Fruit fly (Drosophila melanogaster) whole organism, prepupa: Measurements from ENCODE around the gene Samuel.

Experiments used
- Blimp-1 ChIP-seq: fragments of 200-800 bp; sonication (Bioruptor generic); optimal IDR thresholded peaks from 3 replicates; lab custom pipeline; 2017; ENCODE audit warnings: missing biosample characterization, missing genetic modification characterization, mild to moderate bottlenecking, moderate library complexity, missing genetic modification reagents
- CG10669 ChIP-seq: fragments of 200-800 bp; sonication (Bioruptor generic); optimal IDR thresholded peaks from 3 replicates; lab custom pipeline; 2018; ENCODE audit warnings: missing biosample characterization, mild to moderate bottlenecking, missing genetic modification characterization, moderate library complexity
- CG11294 ChIP-seq: fragments of 200-800 bp; sonication (Bioruptor generic); IDR thresholded peaks from 2 replicates; pipeline ENCODE4 v1.3.6; 2022; ENCODE audit warnings: missing biosample characterization, missing genetic modification characterization
- CG11762 ChIP-seq: fragments of 200-800 bp; sonication (Bioruptor generic); optimal IDR thresholded peaks from 3 replicates; lab custom pipeline; 2016; ENCODE audit warnings: missing biosample characterization, missing genetic modification characterization; ENCODE audit not compliant: insufficient read depth
- CG11902 ChIP-seq: fragments of 200-800 bp; sonication (Bioruptor generic); optimal IDR thresholded peaks from 3 replicates; lab custom pipeline; 2016; ENCODE audit warnings: missing biosample characterization, missing genetic modification characterization
- CG15336 ChIP-seq: fragments of 200-800 bp; sonication (Bioruptor generic); IDR thresholded peaks from 2 replicates; pipeline ENCODE4 v1.3.6; 2022; ENCODE audit warnings: missing biosample characterization, missing genetic modification characterization
- CG1621 ChIP-seq: fragments of 200-800 bp; sonication (Bioruptor generic); optimal IDR thresholded peaks from 3 replicates; lab custom pipeline; 2018; ENCODE audit warnings: missing biosample characterization, mild to moderate bottlenecking, missing genetic modification characterization
- CG3032 ChIP-seq: fragments of 200-800 bp; optimal IDR thresholded peaks from 2 replicates; lab custom pipeline; 2019; ENCODE audit warnings: missing biosample characterization, mild to moderate bottlenecking, missing genetic modification characterization, moderate library complexity
- CG31627 ChIP-seq: fragments of 200-800 bp; sonication (Bioruptor generic); optimal IDR thresholded peaks from 3 replicates; lab custom pipeline; 2016; ENCODE audit warnings: missing biosample characterization, missing genetic modification characterization
- CG32006 ChIP-seq: fragments of 200-800 bp; sonication (Bioruptor generic); optimal IDR thresholded peaks from 3 replicates; lab custom pipeline; 2017; ENCODE audit warnings: missing biosample characterization, mild to moderate bottlenecking, missing genetic modification characterization
- CG34406 ChIP-seq: fragments of 200-800 bp; sonication (Bioruptor generic); optimal IDR thresholded peaks from 3 replicates; lab custom pipeline; 2016; ENCODE audit warnings: missing biosample characterization, missing genetic modification characterization
- CG3919 ChIP-seq: fragments of 200-800 bp; sonication (Bioruptor generic); optimal IDR thresholded peaks from 3 replicates; lab custom pipeline; 2016; ENCODE audit warnings: missing biosample characterization, missing genetic modification characterization
- CG4318 ChIP-seq: fragments of 200-800 bp; sonication (Bioruptor generic); optimal IDR thresholded peaks from 3 replicates; lab custom pipeline; 2017; ENCODE audit warnings: missing biosample characterization, mild to moderate bottlenecking, missing genetic modification characterization
- CG6163 ChIP-seq: fragments of 200-800 bp; sonication (Bioruptor generic); IDR thresholded peaks from 3 replicates; pipeline ENCODE4 v1.3.6; 2022; ENCODE audit warnings: missing biosample characterization, missing genetic modification characterization
- CG6276 ChIP-seq: fragments of 200-800 bp; sonication (Bioruptor generic); optimal IDR thresholded peaks from 2 replicates; lab custom pipeline; 2017; ENCODE audit warnings: missing biosample characterization, mild to moderate bottlenecking, missing genetic modification characterization
- CG6792 ChIP-seq: fragments of 200-800 bp; sonication (Bioruptor generic); optimal IDR thresholded peaks from 3 replicates; lab custom pipeline; 2016; ENCODE audit warnings: missing biosample characterization, missing genetic modification characterization
- CG7368 ChIP-seq: fragments of 200-800 bp; sonication (Bioruptor generic); optimal IDR thresholded peaks from 3 replicates; lab custom pipeline; 2016; ENCODE audit warnings: missing biosample characterization, missing genetic modification characterization
- CG8119 ChIP-seq: fragments of 200-800 bp; sonication (Bioruptor generic); IDR thresholded peaks from 3 replicates; pipeline ENCODE4 v1.3.6; 2022; ENCODE audit warnings: missing biosample characterization, missing genetic modification characterization
- Eip78C ChIP-seq: fragments of 200-800 bp; sonication (Bioruptor generic); peaks from one replicate; lab custom pipeline; 2016; ENCODE audit warnings: missing biosample characterization, missing genetic modification characterization
- Eip93F ChIP-seq: fragments of 200-800 bp; sonication (Bioruptor generic); optimal IDR thresholded peaks from 2 replicates; lab custom pipeline; 2016; ENCODE audit warnings: missing biosample characterization, mild to moderate bottlenecking, missing genetic modification characterization
- Ets21C ChIP-seq: fragments of 200-800 bp; sonication (Bioruptor generic); optimal IDR thresholded peaks from 3 replicates; lab custom pipeline; 2016; ENCODE audit warnings: missing biosample characterization, missing genetic modification characterization
- Ets96B ChIP-seq: fragments of 200-800 bp; optimal IDR thresholded peaks from 2 replicates; lab custom pipeline; 2019; ENCODE audit warnings: missing biosample characterization, mild to moderate bottlenecking, missing genetic modification characterization, moderate library complexity
- Gug ChIP-seq: fragments of 200-800 bp; sonication (Bioruptor generic); IDR thresholded peaks from 2 replicates; pipeline ENCODE4 v1.3.6; 2022; ENCODE audit warnings: missing biosample characterization, missing genetic modification characterization
- Hr39 ChIP-seq: fragments of 200-800 bp; sonication (Bioruptor generic); optimal IDR thresholded peaks from 2 replicates; lab custom pipeline; 2016; ENCODE audit warnings: missing biosample characterization, missing genetic modification characterization
- Hr4 ChIP-seq: fragments of 200-800 bp; sonication (Bioruptor generic); optimal IDR thresholded peaks from 3 replicates; lab custom pipeline; 2016; ENCODE audit warnings: missing biosample characterization, missing genetic modification characterization
- Lpt ChIP-seq: fragments of 200-800 bp; sonication (Bioruptor generic); optimal IDR thresholded peaks from 3 replicates; lab custom pipeline; 2016; ENCODE audit warnings: missing biosample characterization, missing genetic modification characterization
- Met ChIP-seq: fragments of 200-800 bp; sonication (Bioruptor generic); optimal IDR thresholded peaks from 3 replicates; lab custom pipeline; 2016; ENCODE audit warnings: missing biosample characterization, missing genetic modification characterization
- OdsH ChIP-seq: fragments of 200-800 bp; sonication (Bioruptor generic); optimal IDR thresholded peaks from 3 replicates; lab custom pipeline; 2016; ENCODE audit warnings: missing biosample characterization, missing genetic modification characterization
- Smox ChIP-seq: fragments of 200-800 bp; sonication (Bioruptor generic); optimal IDR thresholded peaks from 3 replicates; lab custom pipeline; 2016; ENCODE audit warnings: missing biosample characterization, missing genetic modification characterization
- Sox102F ChIP-seq: fragments of 200-800 bp; sonication (Bioruptor generic); optimal IDR thresholded peaks from 2 replicates; lab custom pipeline; 2016; ENCODE audit warnings: missing biosample characterization, mild to moderate bottlenecking, missing genetic modification characterization
- Sox14 ChIP-seq: fragments of 200-800 bp; sonication (Bioruptor generic); optimal IDR thresholded peaks from 3 replicates; lab custom pipeline; 2016; ENCODE audit warnings: missing biosample characterization, missing genetic modification characterization
- Sox15 ChIP-seq: fragments of 200-800 bp; sonication (Bioruptor generic); optimal IDR thresholded peaks from 3 replicates; lab custom pipeline; 2016; ENCODE audit warnings: missing biosample characterization, missing genetic modification characterization
- achi ChIP-seq: fragments of 200-800 bp; sonication (Bioruptor generic); optimal IDR thresholded peaks from 3 replicates; lab custom pipeline; 2016; ENCODE audit warnings: missing biosample characterization, missing genetic modification characterization
- acj6 ChIP-seq: fragments of 200-800 bp; sonication (Bioruptor generic); optimal IDR thresholded peaks from 3 replicates; lab custom pipeline; 2016; ENCODE audit warnings: missing biosample characterization, missing genetic modification characterization
- cyc ChIP-seq: fragments of 200-800 bp; sonication (Bioruptor generic); optimal IDR thresholded peaks from 3 replicates; lab custom pipeline; 2016; ENCODE audit warnings: missing biosample characterization, missing genetic modification characterization
- dsx ChIP-seq: fragments of 200-800 bp; optimal IDR thresholded peaks from 3 replicates; lab custom pipeline; 2019; ENCODE audit warnings: missing biosample characterization, mild to moderate bottlenecking, missing genetic modification characterization, moderate library complexity; ENCODE audit not compliant: poor library complexity, severe bottlenecking
- eg ChIP-seq: fragments of 200-800 bp; sonication (Bioruptor generic); IDR thresholded peaks from 3 replicates; pipeline ENCODE4 v1.3.6; 2022; ENCODE audit warnings: missing biosample characterization, missing genetic modification characterization
- esn ChIP-seq: fragments of 200-800 bp; sonication (Bioruptor generic); optimal IDR thresholded peaks from 2 replicates; lab custom pipeline; 2016; ENCODE audit warnings: missing biosample characterization, mild to moderate bottlenecking, missing genetic modification characterization, moderate library complexity
- fd59A ChIP-seq: fragments of 200-800 bp; sonication (Bioruptor generic); optimal IDR thresholded peaks from 2 replicates; lab custom pipeline; 2017; ENCODE audit warnings: missing biosample characterization, mild to moderate bottlenecking, missing genetic modification characterization, missing genetic modification reagents
- fd85E ChIP-seq: fragments of 200-800 bp; sonication (Bioruptor generic); optimal IDR thresholded peaks from 3 replicates; lab custom pipeline; 2016; ENCODE audit warnings: missing biosample characterization, missing genetic modification characterization
- lz ChIP-seq: fragments of 200-800 bp; sonication (Bioruptor generic); optimal IDR thresholded peaks from 3 replicates; lab custom pipeline; 2016; ENCODE audit warnings: missing biosample characterization, missing genetic modification characterization
- net ChIP-seq: fragments of 200-800 bp; sonication (Bioruptor generic); optimal IDR thresholded peaks from 3 replicates; lab custom pipeline; 2016; ENCODE audit warnings: missing biosample characterization, missing genetic modification characterization
- pdm3 ChIP-seq: fragments of 200-800 bp; sonication (Bioruptor generic); optimal IDR thresholded peaks from 3 replicates; lab custom pipeline; 2016; ENCODE audit warnings: missing biosample characterization, missing genetic modification characterization
- salr ChIP-seq, 2 experiments: fragments of 200-800 bp; sonication (Bioruptor generic); optimal IDR thresholded peaks; 3 replicates each; lab custom pipeline; 2016 to 2018; ENCODE audit warnings: missing biosample characterization in 2 of 2, missing genetic modification characterization in 2 of 2, mild to moderate bottlenecking in 1 of 2
- spab ChIP-seq: fragments of 200-800 bp; sonication (Bioruptor generic); optimal IDR thresholded peaks from 2 replicates; lab custom pipeline; 2017; ENCODE audit warnings: missing biosample characterization, mild to moderate bottlenecking, missing genetic modification characterization, missing genetic modification reagents
- ss ChIP-seq, 2 experiments: fragments of 200-800 bp; sonication (Bioruptor generic); optimal IDR thresholded peaks; 2 replicates in 1 of 2; 3 replicates in 1 of 2; lab custom pipeline; 2017 to 2018; ENCODE audit warnings: mild to moderate bottlenecking in 2 of 2, missing biosample characterization in 2 of 2, missing genetic modification characterization in 2 of 2, moderate library complexity in 1 of 2
- svp ChIP-seq: fragments of 200-800 bp; sonication (Bioruptor generic); peaks from one replicate; lab custom pipeline; 2016; ENCODE audit warnings: missing biosample characterization, missing genetic modification characterization
- topi ChIP-seq: fragments of 200-800 bp; sonication (Bioruptor generic); optimal IDR thresholded peaks from 3 replicates; lab custom pipeline; 2016; ENCODE audit warnings: missing biosample characterization, missing genetic modification characterization
- vri ChIP-seq: fragments of 200-800 bp; sonication (Bioruptor generic); optimal IDR thresholded peaks from 3 replicates; lab custom pipeline; 2016; ENCODE audit warnings: missing biosample characterization, mild to moderate bottlenecking, missing genetic modification characterization

Samuel gene

dm6 chr2L:11022804-11023203, 44.0 kb downstream of the Samuel start:
- TF ChIP-seq OdsH (GFP tag; lab: Kevin White, UChicago): peak; percentile 40
- peak; percentile 42 for TF ChIP-seq acj6 (GFP tag; lab: Kevin White, UChicago)
- TF ChIP-seq pdm3 (GFP tag; lab: Kevin White, UChicago): peak; percentile 28
- TF ChIP-seq topi (GFP tag; lab: Kevin White, UChicago): peak; percentile 21
- no peak for TF ChIP-seq net
- TF ChIP-seq Sox102F (GFP tag; lab: Kevin White, UChicago): peak; percentile 52
- TF ChIP-seq CG31627 (GFP tag; lab: Kevin White, UChicago): peak; percentile 9
- no peak for TF ChIP-seq fd59A
- peak; percentile 39 for TF ChIP-seq esn (GFP tag; lab: Kevin White, UChicago)
- TF ChIP-seq vri (GFP tag; lab: Kevin White, UChicago): peak; percentile 1
- TF ChIP-seq Met (GFP tag; lab: Kevin White, UChicago): peak; percentile 35
- peak; percentile 15 for TF ChIP-seq Sox14 (GFP tag; lab: Kevin White, UChicago)
- peak; percentile 26 for TF ChIP-seq Smox (GFP tag; lab: Kevin White, UChicago)
- peak; percentile 44 for TF ChIP-seq CG32006 (GFP tag; lab: Kevin White, UChicago)
- no peak for TF ChIP-seq Eip93F (GFP tag; lab: Kevin White, UChicago)
- TF ChIP-seq salr (GFP tag; optimal IDR thresholded peaks at IDR 0.05; lab: Kevin White, UChicago): peak in 1 of 2 experiments; percentile 14
- TF ChIP-seq Eip78C (GFP tag; lab: Kevin White, UChicago): peak; percentile 87
- peak; percentile 41; the same call in 1 of the 3 replicates for TF ChIP-seq CG6163 (GFP tag; lab: Robert Waterston, UW)
- TF ChIP-seq CG3032 (tag; lab: Kevin White, UChicago): no peak
- TF ChIP-seq CG3919 (GFP tag; lab: Kevin White, UChicago): no peak
- 0 out of 3 replicates have a peak, but pooled peaks have one; percentile 25 for TF ChIP-seq CG8119 (GFP tag; lab: Robert Waterston, UW)
- TF ChIP-seq Hr4: peak; percentile 25
- TF ChIP-seq CG1621 (tag; lab: Kevin White, UChicago): no peak
- peak; percentile 39 for TF ChIP-seq achi (GFP tag; lab: Kevin White, UChicago)
- TF ChIP-seq Ets21C: peak; percentile 15
- peak; percentile 0 for TF ChIP-seq cyc (GFP tag; lab: Kevin White, UChicago)
- TF ChIP-seq svp (GFP tag; lab: Kevin White, UChicago): peak; percentile 67
- TF ChIP-seq Hr39 (GFP tag; lab: Kevin White, UChicago): peak; percentile 9
- TF ChIP-seq CG15336 (GFP tag; lab: Robert Waterston, UW): peak; percentile 25; the same call in 1 of the 2 replicates
- TF ChIP-seq, all 60 proteins: peak for 23

dm6 chr2L:11021606-11022005, 45.2 kb downstream of the Samuel start:
- TF ChIP-seq salr (GFP tag; optimal IDR thresholded peaks at IDR 0.05; lab: Kevin White, UChicago) (no peak), CG4318 (GFP tag; lab: Kevin White, UChicago) (no peak), CG11902 (GFP tag; lab: Kevin White, UChicago) (no peak), CG11294 (GFP tag; lab: Robert Waterston, UW) (no peak), dsx (GFP tag; lab: Kevin White, UChicago) (no peak), CG34406 (GFP tag; lab: Kevin White, UChicago) (no peak), Eip93F (GFP tag; lab: Kevin White, UChicago) (no peak), CG6792 (GFP tag; lab: Kevin White, UChicago) (peak; percentile 24), Smox (GFP tag; lab: Kevin White, UChicago) (peak; percentile 53), eg (GFP tag; lab: Robert Waterston, UW) (no peak), Ets96B (tag; lab: Kevin White, UChicago) (peak; percentile 23), fd85E (GFP tag; lab: Kevin White, UChicago) (no peak), CG15336 (GFP tag; lab: Robert Waterston, UW) (no peak), Ets21C (peak; percentile 15), Lpt (GFP tag; lab: Kevin White, UChicago) (no peak), Blimp-1 (no peak), CG11762 (GFP tag; lab: Kevin White, UChicago) (no peak), lz (GFP tag; lab: Kevin White, UChicago) (peak; percentile 43), Sox15 (GFP tag; lab: Kevin White, UChicago) (no peak), CG6276 (GFP tag; lab: Kevin White, UChicago) (no peak), achi (GFP tag; lab: Kevin White, UChicago) (peak; percentile 35), CG31627 (GFP tag; lab: Kevin White, UChicago) (peak; percentile 54), CG10669 (GFP tag; lab: Kevin White, UChicago) (no peak), ss (GFP tag; optimal IDR thresholded peaks at IDR 0.05; lab: Kevin White, UChicago) (no peak), Sox102F (GFP tag; lab: Kevin White, UChicago) (peak; percentile 9), spab (GFP tag; lab: Kevin White, UChicago) (peak; percentile 4), Gug (GFP tag; lab: Robert Waterston, UW) (no peak), CG8119 (GFP tag; lab: Robert Waterston, UW) (no peak), CG7368 (GFP tag; lab: Kevin White, UChicago) (no peak), Sox14 (GFP tag; lab: Kevin White, UChicago) (peak; percentile 41), Eip78C (GFP tag; lab: Kevin White, UChicago) (peak; percentile 83), CG1621 (tag; lab: Kevin White, UChicago) (no peak)
